Worm (Caenorhabditis elegans): ENCODE measurements around the gene paic-1.

DNA sequence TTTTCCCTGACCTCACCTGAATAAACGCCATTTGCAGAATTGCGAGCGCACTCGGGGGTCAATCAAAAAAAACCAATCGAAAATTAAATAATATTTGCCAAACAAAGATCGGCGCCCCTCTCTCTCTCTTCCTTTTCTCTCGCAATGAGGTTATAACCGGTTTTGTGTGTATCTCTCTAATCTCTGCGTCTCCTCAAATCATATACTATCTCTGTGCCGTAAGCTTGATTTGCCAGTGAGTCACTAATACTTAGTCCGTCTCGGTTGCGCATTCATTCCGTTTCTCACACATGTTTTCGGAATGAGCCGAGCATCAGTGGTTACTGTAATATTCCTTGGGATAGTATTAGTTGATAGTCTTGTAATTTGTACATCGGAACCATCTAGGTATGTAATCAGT, 10.2 kb downstream of the paic-1 start:
- no peak for TF ChIP-seq ets-7 (tag; optimal IDR thresholded peaks at IDR 0.05)
- TF ChIP-seq flt-1 (GFP tag; IDR thresholded peaks at IDR 0.05): no peak
- no peak for TF ChIP-seq hnd-1 (tag; optimal IDR thresholded peaks at IDR 0.05)
- TF ChIP-seq hmbx-1 (tag; optimal IDR thresholded peaks at IDR 0.05): no peak
